Fruit fly (Drosophila melanogaster) whole organism, embryonic: Measurements from ENCODE around the gene roq.
A peak's percentile ranks its signal among the peaks of the same experiment; 100 is the strongest.

Experiments used
- Abd-B ChIP-seq: fragments of 200-800 bp; sonication (Bioruptor generic); optimal IDR thresholded peaks from 2 replicates; lab custom pipeline; 2018; ENCODE audit warnings: missing biosample characterization, mild to moderate bottlenecking, missing genetic modification characterization, moderate library complexity
- Ada2b ChIP-seq: fragments of 200-800 bp; sonication (Bioruptor generic); IDR thresholded peaks from 2 replicates; pipeline ENCODE4 v1.3.6; 2022; ENCODE audit warnings: missing biosample characterization, missing genetic modification characterization
- CG10565 ChIP-seq: fragments of 200-800 bp; sonication (Bioruptor generic); optimal IDR thresholded peaks from 3 replicates; lab custom pipeline; 2016; ENCODE audit warnings: missing biosample characterization, mild to moderate bottlenecking, missing genetic modification characterization
- CG11247 ChIP-seq: fragments of 200-800 bp; sonication (Bioruptor generic); IDR thresholded peaks from 2 replicates; pipeline ENCODE4 v1.3.6; 2022; ENCODE audit warnings: missing biosample characterization, missing genetic modification characterization
- CG11560 ChIP-seq: fragments of 200-800 bp; sonication (Bioruptor generic); IDR thresholded peaks from 3 replicates; pipeline ENCODE4 v1.3.6; 2022; ENCODE audit warnings: missing biosample characterization, missing genetic modification characterization
- CG12769 ChIP-seq: fragments of 200-800 bp; sonication (Bioruptor generic); optimal IDR thresholded peaks from 2 replicates; lab custom pipeline; 2019; ENCODE audit warnings: missing biosample characterization, mild to moderate bottlenecking, missing genetic modification characterization, moderate library complexity
- CG13296 ChIP-seq: fragments of 200-800 bp; sonication (Bioruptor generic); optimal IDR thresholded peaks from 3 replicates; lab custom pipeline; 2018; ENCODE audit warnings: missing biosample characterization, mild to moderate bottlenecking, missing genetic modification characterization
- CG14014 ChIP-seq: fragments of 200-800 bp; sonication (Bioruptor generic); IDR thresholded peaks from 2 replicates; pipeline ENCODE4 v1.3.6; 2022; ENCODE audit warnings: missing biosample characterization, missing genetic modification characterization
- CG16779 ChIP-seq: fragments of 200-800 bp; sonication (Bioruptor generic); IDR thresholded peaks from 2 replicates; pipeline ENCODE4 v1.3.6; 2022; ENCODE audit warnings: missing biosample characterization, missing genetic modification characterization
- CG17359 ChIP-seq: fragments of 200-800 bp; sonication (Bioruptor generic); optimal IDR thresholded peaks from 3 replicates; lab custom pipeline; 2018; ENCODE audit warnings: missing biosample characterization, mild to moderate bottlenecking, missing genetic modification characterization, moderate library complexity
- CG17612 ChIP-seq: fragments of 200-800 bp; sonication (Bioruptor generic); IDR thresholded peaks from 2 replicates; pipeline ENCODE4 v1.3.6; 2022; ENCODE audit warnings: missing biosample characterization, missing genetic modification characterization
- CG18599 ChIP-seq: fragments of 200-800 bp; sonication (Bioruptor generic); optimal IDR thresholded peaks from 3 replicates; lab custom pipeline; 2017; ENCODE audit warnings: missing biosample characterization, missing genetic modification characterization, mild to moderate bottlenecking, moderate library complexity, missing genetic modification reagents
- CG2678 ChIP-seq: fragments of 200-800 bp; sonication (Bioruptor generic); optimal IDR thresholded peaks from 3 replicates; lab custom pipeline; 2019; ENCODE audit warnings: missing biosample characterization, mild to moderate bottlenecking, missing genetic modification characterization, moderate library complexity
- CG2889 ChIP-seq: fragments of 200-800 bp; sonication (Bioruptor generic); IDR thresholded peaks from 3 replicates; pipeline ENCODE4 v1.3.6; 2022; ENCODE audit warnings: missing biosample characterization, missing genetic modification characterization
- CG31388 ChIP-seq: fragments of 200-800 bp; sonication (Bioruptor generic); optimal IDR thresholded peaks from 2 replicates; lab custom pipeline; 2016; ENCODE audit warnings: missing biosample characterization, missing genetic modification characterization
- CG31441 ChIP-seq: fragments of 200-800 bp; sonication (Bioruptor generic); IDR thresholded peaks from 2 replicates; pipeline ENCODE4 v1.3.6; 2022; ENCODE audit warnings: missing biosample characterization, missing genetic modification characterization
- CG32532 ChIP-seq: fragments of 200-800 bp; sonication (Bioruptor generic); IDR thresholded peaks from 2 replicates; pipeline ENCODE4 v1.3.6; 2022; ENCODE audit warnings: missing biosample characterization, missing genetic modification characterization
- CG7357 ChIP-seq: fragments of 200-800 bp; sonication (Bioruptor generic); IDR thresholded peaks from 3 replicates; pipeline ENCODE4 v1.3.6; 2022; ENCODE audit warnings: missing biosample characterization, missing genetic modification characterization
- CG7556 ChIP-seq: fragments of 200-800 bp; sonication (Bioruptor generic); optimal IDR thresholded peaks from 2 replicates; lab custom pipeline; 2017; ENCODE audit warnings: missing biosample characterization, mild to moderate bottlenecking, missing genetic modification characterization
- CG9817 ChIP-seq: fragments of 200-800 bp; sonication (Bioruptor generic); optimal IDR thresholded peaks from 2 replicates; lab custom pipeline; 2018; ENCODE audit warnings: missing biosample characterization, mild to moderate bottlenecking, missing genetic modification characterization, moderate library complexity
- D19B ChIP-seq: fragments of 200-800 bp; sonication (Bioruptor generic); optimal IDR thresholded peaks from 2 replicates; lab custom pipeline; 2017; ENCODE audit warnings: missing biosample characterization, mild to moderate bottlenecking, missing genetic modification characterization
- Elba2 ChIP-seq: fragments of 200-800 bp; sonication (Bioruptor generic); optimal IDR thresholded peaks from 3 replicates; lab custom pipeline; 2016; ENCODE audit warnings: missing biosample characterization, missing genetic modification characterization
- Ets97D ChIP-seq: fragments of 200-800 bp; sonication (Bioruptor generic); optimal IDR thresholded peaks from 3 replicates; lab custom pipeline; 2016; ENCODE audit warnings: missing biosample characterization, missing genetic modification characterization
- H15 ChIP-seq: fragments of 200-800 bp; sonication (Bioruptor generic); IDR thresholded peaks from 3 replicates; pipeline ENCODE4 v1.3.6; 2022; ENCODE audit warnings: missing biosample characterization, missing genetic modification characterization
- Hr3 ChIP-seq: fragments of 200-800 bp; sonication (Bioruptor generic); optimal IDR thresholded peaks from 3 replicates; lab custom pipeline; 2016; ENCODE audit warnings: missing biosample characterization, missing genetic modification characterization
- Hr39 ChIP-seq: fragments of >200 bp; optimal IDR thresholded peaks from 2 replicates; lab custom pipeline; 2017
- Oaz ChIP-seq: fragments of 200-800 bp; sonication (Bioruptor generic); IDR thresholded peaks from 2 replicates; pipeline ENCODE4 v1.3.6; 2022; ENCODE audit warnings: missing biosample characterization, missing genetic modification characterization
- Xbp1 ChIP-seq: fragments of 200-800 bp; sonication (Bioruptor generic); optimal IDR thresholded peaks from 3 replicates; lab custom pipeline; 2016; ENCODE audit warnings: missing biosample characterization, mild to moderate bottlenecking, missing genetic modification characterization
- cad ChIP-seq: fragments of >200 bp; optimal IDR thresholded peaks from 2 replicates; lab custom pipeline; 2017; ENCODE audit warnings: missing biosample characterization, missing genetic modification characterization
- chn ChIP-seq: fragments of 200-800 bp; sonication (Bioruptor generic); optimal IDR thresholded peaks from 2 replicates; lab custom pipeline; 2016; ENCODE audit warnings: missing biosample characterization, missing genetic modification characterization
- corto ChIP-seq: fragments of 200-800 bp; sonication (Bioruptor generic); optimal IDR thresholded peaks from 2 replicates; lab custom pipeline; 2016; ENCODE audit warnings: missing biosample characterization, mild to moderate bottlenecking, missing genetic modification characterization, moderate library complexity
- emc ChIP-seq: fragments of 200-800 bp; sonication (Bioruptor generic); optimal IDR thresholded peaks from 2 replicates; lab custom pipeline; 2016; ENCODE audit warnings: missing biosample characterization, missing genetic modification characterization
- fd102C ChIP-seq: fragments of 200-800 bp; sonication (Bioruptor generic); optimal IDR thresholded peaks from 2 replicates; lab custom pipeline; 2018; ENCODE audit warnings: missing biosample characterization, mild to moderate bottlenecking, missing genetic modification characterization, moderate library complexity
- fu2 ChIP-seq: fragments of 200-800 bp; sonication (Bioruptor generic); optimal IDR thresholded peaks from 2 replicates; lab custom pipeline; 2016; ENCODE audit warnings: missing biosample characterization, missing genetic modification characterization
- inv ChIP-seq: fragments of 200-800 bp; sonication (Bioruptor generic); IDR thresholded peaks from 2 replicates; pipeline ENCODE4 v1.3.6; 2022; ENCODE audit warnings: missing biosample characterization, missing genetic modification characterization; ENCODE audit not compliant: partially characterized antibody
- kni ChIP-seq: fragments of 200-800 bp; sonication (Bioruptor generic); optimal IDR thresholded peaks from 3 replicates; lab custom pipeline; 2017; ENCODE audit warnings: mild to moderate bottlenecking, missing biosample characterization, missing genetic modification reagents, missing genetic modification characterization
- lab ChIP-seq: fragments of 200-800 bp; sonication (Bioruptor generic); optimal IDR thresholded peaks from 3 replicates; lab custom pipeline; 2017; ENCODE audit warnings: missing biosample characterization, missing genetic modification characterization, mild to moderate bottlenecking, moderate library complexity, missing genetic modification reagents
- mld ChIP-seq: fragments of 200-800 bp; sonication (Bioruptor generic); IDR thresholded peaks from 3 replicates; pipeline ENCODE4 v1.3.6; 2022; ENCODE audit warnings: missing biosample characterization, missing genetic modification characterization; ENCODE audit not compliant: partially characterized antibody
- nom ChIP-seq: fragments of 200-800 bp; sonication (Bioruptor generic); optimal IDR thresholded peaks from 2 replicates; lab custom pipeline; 2017; ENCODE audit warnings: missing biosample characterization, missing genetic modification characterization, mild to moderate bottlenecking, moderate library complexity, missing genetic modification reagents
- pfk ChIP-seq: fragments of 200-800 bp; sonication (Bioruptor generic); optimal IDR thresholded peaks from 2 replicates; lab custom pipeline; 2018; ENCODE audit warnings: missing biosample characterization, mild to moderate bottlenecking, missing genetic modification characterization, moderate library complexity
- salm ChIP-seq: fragments of 200-800 bp; sonication (Bioruptor generic); optimal IDR thresholded peaks from 2 replicates; lab custom pipeline; 2018; ENCODE audit warnings: missing biosample characterization, mild to moderate bottlenecking, missing genetic modification characterization
- sc ChIP-seq, 3 experiments: fragments of >200 bp in 2 of 3; fragments of 200-800 bp in 1 of 3; sonication (Bioruptor generic) in 1 of 3; optimal IDR thresholded peaks; 2 replicates in 2 of 3; 3 replicates in 1 of 3; lab custom pipeline; 2017; ENCODE audit warnings: mild to moderate bottlenecking in 1 of 3, missing biosample characterization in 1 of 3, missing genetic modification characterization in 1 of 3, missing genetic modification reagents in 1 of 3
- sima ChIP-seq: fragments of 200-800 bp; sonication (Bioruptor generic); optimal IDR thresholded peaks from 2 replicates; lab custom pipeline; 2016; ENCODE audit warnings: missing biosample characterization, missing genetic modification characterization
- slbo ChIP-seq: fragments of 200-800 bp; sonication (Bioruptor generic); IDR thresholded peaks from 2 replicates; pipeline ENCODE4 v1.3.6; 2022; ENCODE audit warnings: missing biosample characterization, missing genetic modification characterization
- tgo ChIP-seq: fragments of 200-800 bp; sonication (Bioruptor generic); IDR thresholded peaks from 3 replicates; pipeline ENCODE4 v1.3.6; 2022; ENCODE audit warnings: missing biosample characterization, missing genetic modification characterization
- vfl ChIP-seq: fragments of 200-800 bp; sonication (Bioruptor generic); optimal IDR thresholded peaks from 2 replicates; lab custom pipeline; 2016; ENCODE audit warnings: missing biosample characterization, missing genetic modification characterization
- vnd ChIP-seq: fragments of 200-800 bp; sonication (Bioruptor generic); IDR thresholded peaks from 3 replicates; pipeline ENCODE4 v1.3.6; 2022; ENCODE audit warnings: missing biosample characterization, missing genetic modification characterization; ENCODE audit not compliant: partially characterized antibody
- wdn ChIP-seq: fragments of 200-800 bp; sonication (Bioruptor generic); IDR thresholded peaks from 2 replicates; pipeline ENCODE4 v1.3.6; 2022; ENCODE audit warnings: missing biosample characterization, missing genetic modification characterization
- yki ChIP-seq: fragments of >200 bp; optimal IDR thresholded peaks from 3 replicates; lab custom pipeline; 2018
- zfh1 ChIP-seq: fragments of 200-800 bp; sonication (Bioruptor generic); IDR thresholded peaks from 3 replicates; pipeline ENCODE4 v1.3.6; 2022; ENCODE audit warnings: missing biosample characterization, missing genetic modification characterization

The roq gene

DNA sequence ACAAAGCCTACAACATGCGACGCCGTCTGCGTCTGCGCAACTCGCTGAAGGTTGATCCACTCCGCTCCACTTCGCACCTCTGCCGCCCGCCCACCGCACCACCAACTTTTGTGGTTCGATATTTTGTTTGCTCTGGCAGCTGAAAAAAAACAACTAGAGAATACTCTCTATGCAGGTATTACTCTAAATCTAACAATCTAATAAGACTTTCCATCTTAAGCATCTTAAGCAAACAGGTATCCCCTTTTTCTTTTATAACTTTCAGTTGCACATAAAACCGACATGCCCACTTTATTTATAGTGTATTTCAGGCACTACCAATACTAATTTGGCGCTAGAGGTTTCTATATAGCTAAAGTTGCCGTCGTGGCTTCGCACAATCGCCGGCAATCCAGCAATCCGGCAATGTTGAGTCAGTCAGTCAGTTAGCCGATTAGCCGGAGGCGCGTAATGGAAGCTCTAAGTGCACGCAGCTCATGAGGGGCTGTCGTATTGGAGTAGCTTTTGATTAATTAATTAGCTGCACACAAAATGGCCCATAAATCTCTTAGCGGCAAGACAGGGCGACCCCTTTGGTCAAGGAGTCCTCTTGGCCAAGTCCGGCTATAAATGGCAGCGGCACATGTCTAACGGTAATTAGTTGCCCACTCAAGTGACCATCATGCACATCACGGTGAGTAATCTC is 50.0 kb downstream of the roq start, which contains the start of gene CG13058 (continued):
- TF ChIP-seq CG32532: no peak
- peak; percentile 90 for TF ChIP-seq Ada2b (GFP tag; lab: Robert Waterston, UW)
- TF ChIP-seq nom (GFP tag; lab: Kevin White, UChicago): no peak
- TF ChIP-seq D19B (GFP tag; lab: Kevin White, UChicago): no peak
- TF ChIP-seq Elba2 (GFP tag; lab: Kevin White, UChicago): no peak
- TF ChIP-seq slbo (GFP tag; lab: Robert Waterston, UW): peak; percentile 79
- TF ChIP-seq vfl (GFP tag; lab: Kevin White, UChicago): peak; percentile 14
- TF ChIP-seq salm (tag; lab: Kevin White, UChicago): no peak
- TF ChIP-seq CG14014 (GFP tag; lab: Robert Waterston, UW): peak; percentile 82
- TF ChIP-seq CG7357 (GFP tag; lab: Robert Waterston, UW): 0 out of 3 replicates have a peak, but pooled peaks have one; percentile 41
- TF ChIP-seq sima: no peak
- TF ChIP-seq CG9817: peak; percentile 71
- TF ChIP-seq CG2678 (tag; lab: Kevin White, UChicago): peak; percentile 78
- no peak for TF ChIP-seq CG11247 (GFP tag; lab: Robert Waterston, UW)
- TF ChIP-seq vnd (GFP tag; lab: Robert Waterston, UW): no peak
- TF ChIP-seq pfk (GFP tag; lab: Kevin White, UChicago): no peak
- 0 out of 3 replicates have a peak, but pooled peaks have one; percentile 41 for TF ChIP-seq CG11560 (tag; lab: Robert Waterston, UW)
- peak; percentile 72 for TF ChIP-seq CG13296 (GFP tag; lab: Kevin White, UChicago)
- no peak for TF ChIP-seq zfh1 (GFP tag; lab: Robert Waterston, UW)
- TF ChIP-seq CG7556 (GFP tag; lab: Kevin White, UChicago): peak; percentile 69
- peak; percentile 47 for TF ChIP-seq fu2 (GFP tag; lab: Kevin White, UChicago)
- TF ChIP-seq H15: no peak
- TF ChIP-seq kni (GFP tag; lab: Kevin White, UChicago): no peak
- TF ChIP-seq Hr3 (GFP tag; lab: Kevin White, UChicago): peak; percentile 48
- peak; percentile 83 for TF ChIP-seq lab (GFP tag; lab: Kevin White, UChicago)
- TF ChIP-seq CG18599 (GFP tag; lab: Kevin White, UChicago): peak; percentile 78
- peak; percentile 84 for TF ChIP-seq CG12769 (tag; lab: Kevin White, UChicago)
- TF ChIP-seq fd102C (GFP tag; lab: Kevin White, UChicago): no peak
- TF ChIP-seq CG16779 (GFP tag; lab: Robert Waterston, UW): no peak
- no peak for TF ChIP-seq cad (GFP tag; lab: Kevin White, UChicago)
- TF ChIP-seq CG10565: no peak
- TF ChIP-seq CG31441 (GFP tag; lab: Robert Waterston, UW): 0 out of 2 replicates have a peak, but pooled peaks have one; percentile 42
- TF ChIP-seq tgo: peak; percentile 52; the same call in 2 of the 3 replicates
- peak; percentile 66 for TF ChIP-seq Oaz
- no peak for TF ChIP-seq yki
- no peak for TF ChIP-seq Hr39 (lab: Kevin White, UChicago)
- peak; percentile 46 for TF ChIP-seq chn (GFP tag; lab: Kevin White, UChicago)
- TF ChIP-seq sc (optimal IDR thresholded peaks at IDR 0.05; lab: Kevin White, UChicago): no peak
- no peak for TF ChIP-seq sc (GFP tag; optimal IDR thresholded peaks at IDR 0.05; lab: Kevin White, UChicago)
- no peak for TF ChIP-seq Ets97D (GFP tag; lab: Kevin White, UChicago)
- no peak for TF ChIP-seq mld (GFP tag; lab: Robert Waterston, UW)
- TF ChIP-seq wdn: 0 out of 2 replicates have a peak, but pooled peaks have one; percentile 60
- TF ChIP-seq CG2889 (GFP tag; lab: Robert Waterston, UW): 0 out of 3 replicates have a peak, but pooled peaks have one; percentile 34
- no peak for TF ChIP-seq emc
- TF ChIP-seq Abd-B (GFP tag; lab: Kevin White, UChicago): peak; percentile 18
- TF ChIP-seq CG17359 (tag; lab: Kevin White, UChicago): peak; percentile 53
- TF ChIP-seq CG17612 (GFP tag; lab: Robert Waterston, UW): no peak
- peak; percentile 60 for TF ChIP-seq Xbp1
- no peak for TF ChIP-seq inv (GFP tag; lab: Robert Waterston, UW)
- no peak for TF ChIP-seq CG31388
- TF ChIP-seq corto (GFP tag; lab: Kevin White, UChicago): no peak
